Worm (Caenorhabditis elegans) whole organism, L2 larva: ENCODE results near the gene D1086.3.
"Not testable (repeated sequence)": the region's sequence is repeated elsewhere in the genome, so short reads cannot be mapped to it uniquely, and the experiment has no call there.

ENCODE experiments used
- C34F6.9 ChIP-seq: fragments of 150-350 bp; optimal IDR thresholded peaks from 2 replicates; lab custom pipeline; 2014; ENCODE audit warnings: missing biosample characterization, missing genetic modification characterization
- F13H6.1 ChIP-seq: sonication (generic microtip); optimal IDR thresholded peaks from 2 replicates; lab custom pipeline; 2016; ENCODE audit warnings: missing genetic modification characterization, missing compliant biosample characterization
- R02D3.7 ChIP-seq: fragments of 150-350 bp; optimal IDR thresholded peaks from 2 replicates; lab custom pipeline; 2014; ENCODE audit warnings: missing biosample characterization, missing genetic modification characterization
- Y55F3AM.14 ChIP-seq: fragments of 200-800 bp; sonication (Bioruptor generic); optimal IDR thresholded peaks from 2 replicates; lab custom pipeline; 2018; ENCODE audit warnings: mild to moderate bottlenecking, missing genetic modification characterization, missing compliant biosample characterization
- ZK546.5 ChIP-seq: sonication (generic microtip); optimal IDR thresholded peaks from 2 replicates; lab custom pipeline; 2017; ENCODE audit warnings: missing biosample characterization, missing genetic modification characterization
- aly-2 ChIP-seq: fragments of 150-350 bp; optimal IDR thresholded peaks from 2 replicates; lab custom pipeline; 2014; ENCODE audit warnings: missing biosample characterization, missing genetic modification characterization
- ama-1 ChIP-seq: fragments of 150-350 bp; optimal IDR thresholded peaks from 2 replicates; lab custom pipeline; 2018; ENCODE audit warnings: inconsistent platforms
- blmp-1 ChIP-seq: sonication (generic microtip); optimal IDR thresholded peaks from 2 replicates; lab custom pipeline; 2017; ENCODE audit warnings: missing genetic modification characterization, mild to moderate bottlenecking, missing compliant biosample characterization, antibody characterized with exemption, moderate library complexity; ENCODE audit not compliant: insufficient read depth
- ceh-16 ChIP-seq: fragments of 150-350 bp; optimal IDR thresholded peaks from 2 replicates; lab custom pipeline; 2014; ENCODE audit warnings: missing biosample characterization, missing genetic modification characterization
- ceh-82 ChIP-seq: fragments of 150-350 bp; optimal IDR thresholded peaks from 2 replicates; lab custom pipeline; 2014; ENCODE audit warnings: missing biosample characterization, missing genetic modification characterization
- crh-2 ChIP-seq: sonication (generic microtip); optimal IDR thresholded peaks from 2 replicates; lab custom pipeline; 2017; ENCODE audit warnings: missing biosample characterization, missing genetic modification characterization
- dmd-4 ChIP-seq: sonication (generic microtip); optimal IDR thresholded peaks from 2 replicates; lab custom pipeline; 2017; ENCODE audit warnings: missing biosample characterization, missing genetic modification characterization
- egl-27 ChIP-seq: sonication (generic microtip); optimal IDR thresholded peaks from 3 replicates; lab custom pipeline; 2017; ENCODE audit warnings: missing biosample characterization, missing genetic modification reagents, missing genetic modification characterization
- elt-3 ChIP-seq: sonication (generic microtip); optimal IDR thresholded peaks from 2 replicates; lab custom pipeline; 2017; ENCODE audit warnings: missing biosample characterization, missing genetic modification characterization
- fos-1 ChIP-seq: fragments of 150-350 bp; optimal IDR thresholded peaks from 2 replicates; lab custom pipeline; 2014; ENCODE audit warnings: missing biosample characterization, missing genetic modification characterization
- gmeb-1 ChIP-seq: fragments of 150-350 bp; optimal IDR thresholded peaks from 2 replicates; lab custom pipeline; 2014; ENCODE audit warnings: missing biosample characterization, missing genetic modification characterization
- lin-11 ChIP-seq: fragments of 150-350 bp; sonication (generic microtip); optimal IDR thresholded peaks from 2 replicates; lab custom pipeline; 2014; ENCODE audit warnings: missing biosample characterization, missing genetic modification characterization, inconsistent platforms, mixed read lengths
- lin-13 ChIP-seq: fragments of 150-350 bp; optimal IDR thresholded peaks from 2 replicates; lab custom pipeline; 2014; ENCODE audit warnings: missing biosample characterization, missing genetic modification reagents, missing genetic modification characterization
- lin-39 ChIP-seq: fragments of 150-350 bp; optimal IDR thresholded peaks from 2 replicates; lab custom pipeline; 2014; ENCODE audit warnings: missing biosample characterization, missing genetic modification reagents, missing genetic modification characterization
- lsy-2 ChIP-seq, 2 experiments: fragments of 150-350 bp in 1 of 2; sonication (generic microtip) in 1 of 2; optimal IDR thresholded peaks; 2 replicates each; lab custom pipeline; 2014 to 2017; ENCODE audit warnings: missing biosample characterization in 2 of 2, missing genetic modification characterization in 2 of 2
- mab-5 ChIP-seq: fragments of 150-350 bp; optimal IDR thresholded peaks from 2 replicates; lab custom pipeline; 2014; ENCODE audit warnings: missing biosample characterization, missing genetic modification characterization
- mdl-1 ChIP-seq, 2 experiments: fragments of 150-350 bp in 1 of 2; sonication (generic microtip) in 1 of 2; optimal IDR thresholded peaks; 2 replicates each; lab custom pipeline; 2017; ENCODE audit warnings: missing biosample characterization in 2 of 2, missing genetic modification characterization in 2 of 2
- nhr-10 ChIP-seq: sonication (generic microtip); optimal IDR thresholded peaks from 2 replicates; lab custom pipeline; 2017; ENCODE audit warnings: missing biosample characterization, missing genetic modification characterization
- nhr-129 ChIP-seq: fragments of 150-350 bp; optimal IDR thresholded peaks from 2 replicates; lab custom pipeline; 2014; ENCODE audit warnings: missing biosample characterization, missing genetic modification characterization
- nhr-21 ChIP-seq: fragments of 150-350 bp; optimal IDR thresholded peaks from 2 replicates; lab custom pipeline; 2014; ENCODE audit warnings: missing biosample characterization, missing genetic modification characterization
- nhr-23 ChIP-seq: fragments of 150-350 bp; optimal IDR thresholded peaks from 2 replicates; lab custom pipeline; 2014; ENCODE audit warnings: missing biosample characterization, missing genetic modification reagents, missing genetic modification characterization
- nhr-237 ChIP-seq: fragments of 150-350 bp; optimal IDR thresholded peaks from 2 replicates; lab custom pipeline; 2014; ENCODE audit warnings: missing biosample characterization, missing genetic modification characterization
- nhr-25 ChIP-seq: fragments of 150-350 bp; sonication (generic microtip); optimal IDR thresholded peaks from 3 replicates; lab custom pipeline; 2014; ENCODE audit warnings: missing biosample characterization, missing genetic modification characterization
- nhr-77 ChIP-seq: fragments of 150-350 bp; optimal IDR thresholded peaks from 2 replicates; lab custom pipeline; 2014; ENCODE audit warnings: missing biosample characterization, missing genetic modification characterization
- sem-4 ChIP-seq: fragments of 150-350 bp; optimal IDR thresholded peaks from 2 replicates; lab custom pipeline; 2014; ENCODE audit warnings: missing biosample characterization, missing genetic modification reagents, missing genetic modification characterization
- skn-1 ChIP-seq: sonication (generic microtip); optimal IDR thresholded peaks from 2 replicates; lab custom pipeline; 2017; ENCODE audit warnings: missing biosample characterization, missing genetic modification characterization
- sma-3 ChIP-seq: sonication (generic microtip); optimal IDR thresholded peaks from 2 replicates; lab custom pipeline; 2016; ENCODE audit warnings: missing genetic modification reagents, missing genetic modification characterization, missing compliant biosample characterization
- sma-9 ChIP-seq, 2 experiments: fragments of 150-350 bp in 1 of 2; sonication (generic microtip) in 1 of 2; optimal IDR thresholded peaks; 2 replicates each; lab custom pipeline; 2014 to 2016; ENCODE audit warnings: missing genetic modification characterization in 2 of 2, mild to moderate bottlenecking in 1 of 2, missing biosample characterization in 1 of 2, missing compliant biosample characterization in 1 of 2, missing genetic modification reagents in 1 of 2, moderate library complexity in 1 of 2
- snpc-4 ChIP-seq: fragments of 150-350 bp; optimal IDR thresholded peaks from 2 replicates; lab custom pipeline; 2014; ENCODE audit warnings: missing biosample characterization, missing genetic modification characterization
- unc-55 ChIP-seq: fragments of 150-350 bp; sonication (generic microtip); optimal IDR thresholded peaks from 3 replicates; lab custom pipeline; 2014; ENCODE audit warnings: missing biosample characterization, missing genetic modification reagents, missing genetic modification characterization
- unc-62 ChIP-seq: fragments of 150-350 bp; optimal IDR thresholded peaks from 2 replicates; lab custom pipeline; 2014; ENCODE audit warnings: missing biosample characterization, missing genetic modification reagents, missing genetic modification characterization
- zag-1 ChIP-seq: fragments of 150-350 bp; optimal IDR thresholded peaks from 2 replicates; lab custom pipeline; 2014; ENCODE audit warnings: missing biosample characterization, missing genetic modification characterization
- ztf-1 ChIP-seq: fragments of 200-800 bp; sonication (Bioruptor generic); conservative IDR thresholded peaks from 2 replicates; pipeline ENCODE4 v1.3.6; 2022; ENCODE audit warnings: missing genetic modification characterization, missing compliant biosample characterization
- ztf-4 ChIP-seq: fragments of 150-350 bp; optimal IDR thresholded peaks from 2 replicates; lab custom pipeline; 2014; ENCODE audit warnings: missing biosample characterization, missing genetic modification characterization

D1086.3 gene

ce11 chrV:14092403-14092802, at the start of gene D1086.3:
Gene D1086.3 (plus strand): TSS chrV:14092792.
- TF ChIP-seq ztf-1 (GFP tag; lab: Robert Waterston, UW) (0 out of 2 replicates have a peak, but pooled peaks have one; percentile 30), sma-9 (GFP tag; optimal IDR thresholded peaks at IDR 0.05; lab: Kevin White, UChicago) (peak; percentile 40), sma-9 (tag; optimal IDR thresholded peaks at IDR 0.05; lab: Kevin White, UChicago) (no peak), nhr-23 (tag; lab: Kevin White, UChicago) (no peak), lsy-2 (tag; optimal IDR thresholded peaks at IDR 0.05; lab: Kevin White, UChicago) (peak in 1 of 2 experiments; percentile 44), C34F6.9 (tag; lab: Kevin White, UChicago) (peak; percentile 5), lin-13 (GFP tag; lab: Kevin White, UChicago) (peak; percentile 8), dmd-4 (tag; lab: Kevin White, UChicago) (no peak), Y55F3AM.14 (GFP tag; lab: Kevin White, UChicago) (no peak), egl-27 (tag; lab: Kevin White, UChicago) (no peak), skn-1 (tag; lab: Kevin White, UChicago) (no peak), aly-2 (no peak), nhr-129 (tag; lab: Kevin White, UChicago) (peak; percentile 30), sma-3 (GFP tag; lab: Kevin White, UChicago) (peak; percentile 35), ama-1 (lab: Kevin White, UChicago) (peak; percentile 91), mdl-1 (tag; optimal IDR thresholded peaks at IDR 0.05; lab: Kevin White, UChicago) (no peak), fos-1 (peak; percentile 1), F13H6.1 (tag; lab: Kevin White, UChicago) (no peak), elt-3 (no peak), snpc-4 (tag; lab: Kevin White, UChicago) (peak; percentile 97), mab-5 (tag; lab: Kevin White, UChicago) (no peak), zag-1 (tag; lab: Kevin White, UChicago) (no peak), nhr-21 (tag; lab: Kevin White, UChicago) (peak; percentile 39), lin-39 (tag; lab: Kevin White, UChicago) (no peak)

ce11 chrV:14049274-14049673, 43.3 kb upstream of the D1086.3 start, which contains the start of gene F58D12.1:
Gene F58D12.1 (plus strand): TSS chrV:14049574.
- TF ChIP-seq C34F6.9 (tag; lab: Kevin White, UChicago); lin-39 (tag; lab: Kevin White, UChicago); sma-9 (GFP tag; optimal IDR thresholded peaks at IDR 0.05; lab: Kevin White, UChicago); sma-9 (tag; optimal IDR thresholded peaks at IDR 0.05; lab: Kevin White, UChicago): not testable (repeated sequence)

- peak; percentile 89 for TF ChIP-seq ceh-16 (tag; lab: Kevin White, UChicago)
- peak; percentile 7 for TF ChIP-seq nhr-77
- TF ChIP-seq ZK546.5: peak; percentile 35
- TF ChIP-seq lsy-2 (tag; optimal IDR thresholded peaks at IDR 0.05; lab: Kevin White, UChicago): peak; percentile 82 to 93
- TF ChIP-seq mdl-1 (tag; optimal IDR thresholded peaks at IDR 0.05; lab: Kevin White, UChicago): peak; percentile 58 to 68
- peak; percentile 88 for TF ChIP-seq gmeb-1 (tag; lab: Kevin White, UChicago)
- peak; percentile 84 for TF ChIP-seq ztf-4 (tag; lab: Kevin White, UChicago)
- TF ChIP-seq C34F6.9 (tag; lab: Kevin White, UChicago): peak; percentile 91
- TF ChIP-seq lin-13 (GFP tag; lab: Kevin White, UChicago): peak; percentile 87
- peak; percentile 90 for TF ChIP-seq nhr-25 (tag; lab: Kevin White, UChicago)
- peak; percentile 93 for TF ChIP-seq sem-4 (tag; lab: Kevin White, UChicago)
- TF ChIP-seq mab-5 (tag; lab: Kevin White, UChicago): peak; percentile 67
- TF ChIP-seq nhr-10 (tag; lab: Kevin White, UChicago): peak; percentile 39
- TF ChIP-seq skn-1 (tag; lab: Kevin White, UChicago): peak; percentile 13
- peak; percentile 60 for TF ChIP-seq dmd-4 (tag; lab: Kevin White, UChicago)
- TF ChIP-seq nhr-129 (tag; lab: Kevin White, UChicago): peak; percentile 68
- peak; percentile 93 for TF ChIP-seq crh-2 (tag; lab: Kevin White, UChicago)
- peak; percentile 69 for TF ChIP-seq zag-1 (tag; lab: Kevin White, UChicago)
- peak; percentile 33 for TF ChIP-seq nhr-237
- peak; percentile 67 for TF ChIP-seq ceh-82
- peak; percentile 98 for TF ChIP-seq sma-3 (GFP tag; lab: Kevin White, UChicago)
- TF ChIP-seq egl-27 (tag; lab: Kevin White, UChicago): peak; percentile 76
- TF ChIP-seq F13H6.1 (tag; lab: Kevin White, UChicago): peak; percentile 96
- peak; percentile 78 for TF ChIP-seq unc-55 (GFP tag; lab: Kevin White, UChicago)
- TF ChIP-seq fos-1: peak; percentile 83
- peak; percentile 86 for TF ChIP-seq Y55F3AM.14 (GFP tag; lab: Kevin White, UChicago)
- peak; percentile 97 for TF ChIP-seq nhr-21 (tag; lab: Kevin White, UChicago)
- TF ChIP-seq sma-9 (GFP tag; optimal IDR thresholded peaks at IDR 0.05; lab: Kevin White, UChicago): peak; percentile 99
- TF ChIP-seq sma-9 (tag; optimal IDR thresholded peaks at IDR 0.05; lab: Kevin White, UChicago): not testable (repeated sequence)
- TF ChIP-seq unc-62: peak; percentile 55
- peak; percentile 80 for TF ChIP-seq blmp-1 (tag; lab: Kevin White, UChicago)
- TF ChIP-seq R02D3.7 (tag; lab: Kevin White, UChicago): peak; percentile 48
- peak; percentile 68 for TF ChIP-seq snpc-4 (tag; lab: Kevin White, UChicago)
- peak; percentile 94 for TF ChIP-seq lin-11 (tag; lab: Kevin White, UChicago)
These were observed 37.5 kb upstream of the D1086.3 start for ce11 chrV:14055097-14055496.
